Worm (Caenorhabditis elegans) whole organism, L1 larva: ENCODE results near the gene chil-26.

Experiments used
- C16A3.4 ChIP-seq: fragments of 150-350 bp; optimal IDR thresholded peaks from 2 replicates; lab custom pipeline; 2014; ENCODE audit warnings: missing biosample characterization, missing genetic modification characterization
- C34B4.2 ChIP-seq: sonication (generic microtip); optimal IDR thresholded peaks from 2 replicates; lab custom pipeline; 2017; ENCODE audit warnings: mild to moderate bottlenecking, missing genetic modification characterization, missing compliant biosample characterization
- aly-2 ChIP-seq: fragments of 150-350 bp; optimal IDR thresholded peaks from 2 replicates; lab custom pipeline; 2014; ENCODE audit warnings: missing biosample characterization, missing genetic modification characterization
- ama-1 ChIP-seq: fragments of 150-350 bp; optimal IDR thresholded peaks from 2 replicates; lab custom pipeline; 2014
- ceh-63 ChIP-seq: fragments of 200-800 bp; sonication (Bioruptor generic); optimal IDR thresholded peaks from 2 replicates; lab custom pipeline; 2018; ENCODE audit warnings: mild to moderate bottlenecking, missing genetic modification characterization, missing compliant biosample characterization
- ceh-8 ChIP-seq: fragments of 200-800 bp; sonication (Bioruptor generic); optimal IDR thresholded peaks from 2 replicates; lab custom pipeline; 2018; ENCODE audit warnings: mild to moderate bottlenecking, missing genetic modification characterization, moderate library complexity, missing compliant biosample characterization
- dsc-1 ChIP-seq: sonication (generic microtip); optimal IDR thresholded peaks from 2 replicates; lab custom pipeline; 2016; ENCODE audit warnings: mild to moderate bottlenecking, missing genetic modification characterization, missing compliant biosample characterization
- egl-13 ChIP-seq: sonication (generic microtip); optimal IDR thresholded peaks from 2 replicates; lab custom pipeline; 2016; ENCODE audit warnings: missing genotype, missing genetic modification reagents, missing genetic modification characterization, missing compliant biosample characterization
- egl-27 ChIP-seq, 2 experiments: fragments of 150-350 bp in 1 of 2; sonication (generic microtip); optimal IDR thresholded peaks; 3 replicates each; lab custom pipeline; 2017 to 2018; ENCODE audit warnings: missing biosample characterization in 2 of 2, missing genetic modification characterization in 2 of 2, missing genetic modification reagents in 2 of 2
- ets-5 ChIP-seq: fragments of 200-800 bp; sonication (Bioruptor generic); IDR thresholded peaks from 2 replicates; pipeline ENCODE4 v1.3.6; 2022; ENCODE audit warnings: missing genetic modification characterization, missing compliant biosample characterization
- fkh-10 ChIP-seq: sonication (generic microtip); optimal IDR thresholded peaks from 2 replicates; lab custom pipeline; 2017; ENCODE audit warnings: missing biosample characterization, missing genetic modification reagents, missing genetic modification characterization
- fkh-8 ChIP-seq: sonication (generic microtip); optimal IDR thresholded peaks from 2 replicates; lab custom pipeline; 2016; ENCODE audit warnings: mild to moderate bottlenecking, missing genetic modification characterization, missing compliant biosample characterization
- grh-1 ChIP-seq: fragments of 200-800 bp; sonication (Bioruptor generic); IDR thresholded peaks from 2 replicates; pipeline ENCODE4 v1.3.6; 2022; ENCODE audit warnings: missing genetic modification reagents, missing genetic modification characterization, missing compliant biosample characterization
- isw-1 ChIP-seq: fragments of 200-800 bp; sonication (Bioruptor generic); IDR thresholded peaks from 2 replicates; pipeline ENCODE4 v1.3.6; 2022; ENCODE audit warnings: missing genetic modification characterization, missing compliant biosample characterization
- lin-14 ChIP-seq: fragments of 200-800 bp; sonication (Bioruptor generic); optimal IDR thresholded peaks from 2 replicates; lab custom pipeline; 2018; ENCODE audit warnings: mild to moderate bottlenecking, missing genetic modification characterization, moderate library complexity, missing compliant biosample characterization
- lin-35 ChIP-seq, 2 experiments: fragments of 150-350 bp; optimal IDR thresholded peaks; 2 replicates each; lab custom pipeline; 2014; ENCODE audit warnings: missing biosample characterization in 2 of 2, missing genetic modification characterization in 2 of 2, missing genetic modification reagents in 2 of 2
- mdl-1 ChIP-seq, 2 experiments: fragments of 150-350 bp; optimal IDR thresholded peaks; 2 replicates each; lab custom pipeline; 2014 to 2017; ENCODE audit warnings: missing biosample characterization in 2 of 2, missing genetic modification characterization in 2 of 2, inconsistent platforms in 1 of 2
- mep-1 ChIP-seq: fragments of 150-350 bp; optimal IDR thresholded peaks from 2 replicates; lab custom pipeline; 2014; ENCODE audit warnings: missing biosample characterization, missing genetic modification characterization
- nhr-19 ChIP-seq: fragments of 200-800 bp; sonication (Bioruptor generic); conservative IDR thresholded peaks from 2 replicates; pipeline ENCODE4 v1.3.6; 2022; ENCODE audit warnings: missing genetic modification characterization, missing compliant biosample characterization
- nhr-28 ChIP-seq: fragments of 150-350 bp; optimal IDR thresholded peaks from 2 replicates; lab custom pipeline; 2014; ENCODE audit warnings: missing biosample characterization, missing genetic modification characterization
- nhr-47 ChIP-seq: sonication (generic microtip); optimal IDR thresholded peaks from 2 replicates; lab custom pipeline; 2016; ENCODE audit warnings: mild to moderate bottlenecking, missing genetic modification characterization, moderate library complexity, missing compliant biosample characterization
- nhr-84 ChIP-seq: sonication (generic microtip); optimal IDR thresholded peaks from 2 replicates; lab custom pipeline; 2017; ENCODE audit warnings: missing biosample characterization, missing genetic modification characterization
- nhr-85 ChIP-seq: sonication (generic microtip); peaks from one replicate; lab custom pipeline; 2016; ENCODE audit warnings: missing genetic modification characterization, inconsistent platforms, missing compliant biosample characterization
- skn-1 ChIP-seq: fragments of 150-350 bp; optimal IDR thresholded peaks from 2 replicates; lab custom pipeline; 2014; ENCODE audit warnings: missing biosample characterization, missing genetic modification characterization
- snpc-4 ChIP-seq: fragments of 150-350 bp; optimal IDR thresholded peaks from 2 replicates; lab custom pipeline; 2014; ENCODE audit warnings: missing biosample characterization, missing genetic modification characterization
- sox-4 ChIP-seq: sonication (generic microtip); optimal IDR thresholded peaks from 2 replicates; lab custom pipeline; 2016; ENCODE audit warnings: missing genetic modification characterization, missing compliant biosample characterization
- swsn-7 ChIP-seq: sonication (generic microtip); optimal IDR thresholded peaks from 2 replicates; lab custom pipeline; 2016; ENCODE audit warnings: missing genetic modification characterization, missing compliant biosample characterization
- unc-130 ChIP-seq: fragments of 150-350 bp; optimal IDR thresholded peaks from 2 replicates; lab custom pipeline; 2017; ENCODE audit warnings: missing biosample characterization, missing genetic modification characterization, inconsistent platforms
- unc-30 ChIP-seq: sonication (generic microtip); optimal IDR thresholded peaks from 2 replicates; lab custom pipeline; 2017; ENCODE audit warnings: missing biosample characterization, missing genetic modification characterization
- unc-62 ChIP-seq: fragments of 150-350 bp; optimal IDR thresholded peaks from 2 replicates; lab custom pipeline; 2014; ENCODE audit warnings: missing biosample characterization, missing genetic modification reagents, missing genetic modification characterization
- vab-15 ChIP-seq: sonication (generic microtip); optimal IDR thresholded peaks from 2 replicates; lab custom pipeline; 2017; ENCODE audit warnings: missing genotype, mild to moderate bottlenecking, missing genetic modification characterization, missing compliant biosample characterization
- zip-4 ChIP-seq: fragments of 200-800 bp; sonication (Bioruptor generic); optimal IDR thresholded peaks from 2 replicates; lab custom pipeline; 2018; ENCODE audit warnings: mild to moderate bottlenecking, missing genetic modification characterization, moderate library complexity, missing compliant biosample characterization
- ztf-11 ChIP-seq, 2 experiments: sonication (generic microtip); optimal IDR thresholded peaks; 2 replicates each; lab custom pipeline; 2016 to 2017; ENCODE audit warnings: missing genetic modification characterization in 2 of 2, missing biosample characterization in 1 of 2, missing compliant biosample characterization in 1 of 2

chil-26 gene

ce11 chrII:9474367-9475105 lies at the start of gene chil-26, which contains the start of gene chil-25:
chil-26 (plus strand) TSS chrII:9475055.
chil-25 (minus strand) TSS chrII:9474467.
- TF ChIP-seq ceh-8 (no peak), unc-62 (GFP tag; lab: Kevin White, UChicago) (no peak), lin-35 (GFP tag; optimal IDR thresholded peaks at IDR 0.05; lab: Kevin White, UChicago) (no peak), lin-14 (GFP tag; lab: Kevin White, UChicago) (no peak), mdl-1 (tag; optimal IDR thresholded peaks at IDR 0.05; lab: Kevin White, UChicago) (no peak), snpc-4 (tag; lab: Kevin White, UChicago) (no peak), nhr-47 (tag; lab: Kevin White, UChicago) (no peak), C16A3.4 (tag; lab: Kevin White, UChicago) (no peak), sox-4 (tag; lab: Kevin White, UChicago) (no peak), mep-1 (tag; lab: Kevin White, UChicago) (no peak), ets-5 (GFP tag; lab: Robert Waterston, UW) (no peak), ama-1 (lab: Kevin White, UChicago) (no peak), fkh-8 (tag; lab: Kevin White, UChicago) (no peak), egl-27 (tag; optimal IDR thresholded peaks at IDR 0.05; lab: Kevin White, UChicago) (no peak), swsn-7 (tag; lab: Kevin White, UChicago) (no peak), egl-13 (no peak)

ce11 chrII:9426076-9426475 lies 48.8 kb upstream of the chil-26 start, which contains the start of gene M176.10:
M176.10 (minus strand) TSS chrII:9426176.
- TF ChIP-seq unc-30 (tag; lab: Kevin White, UChicago), result no peak
- no peak for TF ChIP-seq sox-4 (tag; lab: Kevin White, UChicago)
- no peak for TF ChIP-seq aly-2 (tag; lab: Kevin White, UChicago)
- TF ChIP-seq nhr-84 (tag; lab: Kevin White, UChicago), result no peak
- no peak for TF ChIP-seq vab-15 (tag; lab: Kevin White, UChicago)
- TF ChIP-seq ets-5 (GFP tag; lab: Robert Waterston, UW), result no peak
- TF ChIP-seq nhr-85 (tag; lab: Kevin White, UChicago), result no peak
- TF ChIP-seq ztf-11 (tag; optimal IDR thresholded peaks at IDR 0.05; lab: Kevin White, UChicago), result no peak
- TF ChIP-seq ceh-63, result no peak
- TF ChIP-seq C34B4.2 (tag; lab: Kevin White, UChicago), result no peak
- no peak for TF ChIP-seq nhr-19 (GFP tag; lab: Robert Waterston, UW)
- TF ChIP-seq C16A3.4 (tag; lab: Kevin White, UChicago), result no peak
- no peak for TF ChIP-seq mep-1 (tag; lab: Kevin White, UChicago)
- no peak for TF ChIP-seq egl-13
- no peak for TF ChIP-seq unc-62 (GFP tag; lab: Kevin White, UChicago)
- TF ChIP-seq unc-130 (tag; lab: Kevin White, UChicago), result no peak
- TF ChIP-seq nhr-28 (tag; lab: Kevin White, UChicago), result no peak
- TF ChIP-seq grh-1 (GFP tag; lab: Robert Waterston, UW), result no peak
- TF ChIP-seq isw-1 (GFP tag; lab: Robert Waterston, UW), result no peak
- TF ChIP-seq dsc-1 (tag; lab: Kevin White, UChicago), result no peak
- TF ChIP-seq, all 84 proteins: peak for 0

DNA sequence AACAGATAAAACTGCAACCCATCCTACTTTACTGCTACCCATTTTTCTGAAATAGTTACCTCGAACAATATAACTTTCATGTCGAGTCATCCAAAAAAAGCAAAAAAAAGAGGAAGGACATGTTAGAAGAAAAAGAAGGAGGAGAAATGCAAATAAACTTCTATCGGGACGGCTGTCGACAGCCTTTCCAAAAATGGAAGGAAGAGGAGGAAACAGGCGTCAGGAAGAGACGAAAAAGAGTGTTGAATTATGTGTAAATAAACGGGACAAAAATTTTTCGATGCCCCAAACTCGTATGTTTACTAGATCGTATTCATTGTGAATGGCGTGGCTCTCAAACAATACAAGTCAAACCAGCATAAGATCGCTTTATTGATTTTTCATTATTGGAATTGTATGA lies 47.2 kb upstream of the chil-26 start, which contains the start of gene M176.5:
Gene M176.5, minus strand, starts transcription at position 101 of the 400 bp plus-strand sequence.
- TF ChIP-seq lin-14 (GFP tag; lab: Kevin White, UChicago) (peak; percentile 42), zip-4 (GFP tag; lab: Kevin White, UChicago) (no peak)

DNA sequence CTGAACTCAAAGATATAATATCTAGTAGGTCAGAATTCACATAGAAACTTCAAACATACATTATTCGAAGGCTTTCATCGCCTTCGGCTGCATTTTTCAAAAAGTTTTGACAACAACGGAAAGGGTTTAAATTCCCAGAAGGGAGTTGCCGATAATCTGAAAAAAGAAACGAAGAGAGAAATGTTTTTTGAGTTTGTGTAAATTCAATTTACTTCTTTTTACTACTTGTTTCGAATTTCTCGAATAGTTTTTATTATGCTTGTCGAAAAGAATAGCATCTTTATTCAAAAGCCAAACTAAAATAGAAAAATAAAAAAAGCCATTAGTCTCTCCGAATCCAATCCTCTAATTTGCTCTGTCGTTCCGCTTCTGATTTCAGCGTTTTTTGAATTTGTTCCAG lies 43.7 kb upstream of the chil-26 start:
- TF ChIP-seq lin-14 (GFP tag; lab: Kevin White, UChicago) (peak; percentile 58), skn-1 (tag; lab: Kevin White, UChicago) (no peak), fkh-10 (GFP tag; lab: Kevin White, UChicago) (peak; percentile 33)
